Fruit fly (Drosophila melanogaster) S2 (cell line): ENCODE measurements around the gene Ir67c.

Experiments
- CG8478 ChIP-seq: fragments of >200 bp; optimal IDR thresholded peaks from 2 replicates; lab custom pipeline; 2018
- CTCF ChIP-seq, 2 experiments: fragments of >200 bp; optimal IDR thresholded peaks; 2 replicates each; lab custom pipeline; 2018

DNA sequence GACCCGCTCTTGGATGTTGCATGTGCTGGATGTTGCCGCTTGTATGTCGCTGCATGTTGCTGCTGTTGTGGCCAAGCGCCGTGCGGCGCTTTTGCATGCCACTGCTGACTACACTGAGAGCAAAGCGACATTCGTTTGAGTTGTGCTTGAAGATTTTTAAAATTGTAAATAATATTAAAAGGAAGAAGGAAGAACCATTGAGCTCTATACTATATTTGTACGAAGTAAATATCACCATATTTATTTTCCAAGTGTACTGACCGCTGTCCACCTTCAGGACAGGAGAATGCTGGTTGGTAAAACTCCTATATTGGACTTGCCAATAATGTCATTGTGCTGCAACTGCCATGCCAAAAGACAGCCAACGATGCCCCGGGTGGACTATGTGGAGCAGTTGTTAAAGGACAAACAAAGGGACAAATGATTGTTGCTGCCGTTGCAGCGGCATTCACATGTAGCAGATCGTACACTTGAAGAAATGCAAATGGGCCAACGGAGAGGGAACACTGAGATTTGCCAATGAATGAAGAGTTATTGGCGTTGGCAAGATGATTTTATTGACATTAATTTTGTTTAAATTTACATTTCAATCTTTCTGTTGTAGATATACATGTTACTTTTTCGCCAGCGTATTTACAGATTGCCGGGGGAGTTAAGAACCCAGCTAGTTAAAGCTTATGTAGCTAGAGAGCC, 46.5 kb downstream of the Ir67c start:
- TF ChIP-seq CG8478 (lab: Kevin White, UChicago) (no peak), CTCF (optimal IDR thresholded peaks at IDR 0.05; lab: Kevin White, UChicago) (no peak)
